Fruit fly (Drosophila melanogaster) whole organism, pupa: ENCODE results near the gene Polr2H.

Experiments
- CG13204 ChIP-seq: fragments of 200-800 bp; sonication (Bioruptor generic); optimal IDR thresholded peaks from 2 replicates; lab custom pipeline; 2018; ENCODE audit warnings: missing biosample characterization, mild to moderate bottlenecking, missing genetic modification characterization, moderate library complexity
- CG15710 ChIP-seq: fragments of 200-800 bp; sonication (Bioruptor generic); optimal IDR thresholded peaks from 2 replicates; lab custom pipeline; 2018; ENCODE audit warnings: missing biosample characterization, mild to moderate bottlenecking, missing genetic modification characterization, moderate library complexity
- CG17806 ChIP-seq: fragments of 200-800 bp; sonication (Bioruptor generic); optimal IDR thresholded peaks from 2 replicates; lab custom pipeline; 2018; ENCODE audit warnings: missing biosample characterization, mild to moderate bottlenecking, missing genetic modification characterization, moderate library complexity
- CG32121 ChIP-seq: fragments of 200-800 bp; sonication (Bioruptor generic); IDR thresholded peaks from 2 replicates; pipeline ENCODE4 v1.3.6; 2022; ENCODE audit warnings: missing biosample characterization, missing genetic modification characterization
- CG8301 ChIP-seq: fragments of 200-800 bp; sonication (Bioruptor generic); optimal IDR thresholded peaks from 2 replicates; lab custom pipeline; 2018; ENCODE audit warnings: missing biosample characterization, mild to moderate bottlenecking, missing genetic modification characterization
- CG9948 ChIP-seq: fragments of 200-800 bp; sonication (Bioruptor generic); optimal IDR thresholded peaks from 2 replicates; lab custom pipeline; 2018; ENCODE audit warnings: missing biosample characterization, mild to moderate bottlenecking, missing genetic modification characterization, moderate library complexity
- D1 ChIP-seq: fragments of 200-800 bp; sonication (Bioruptor generic); optimal IDR thresholded peaks from 2 replicates; lab custom pipeline; 2018; ENCODE audit warnings: missing biosample characterization, mild to moderate bottlenecking, missing genetic modification characterization, moderate library complexity
- EcR ChIP-seq: fragments of 200-800 bp; sonication (Bioruptor generic); optimal IDR thresholded peaks from 3 replicates; lab custom pipeline; 2019; ENCODE audit warnings: missing biosample characterization, missing genetic modification characterization, mild to moderate bottlenecking, moderate library complexity, missing genetic modification reagents
- Ets98B ChIP-seq: fragments of 200-800 bp; sonication (Bioruptor generic); IDR thresholded peaks from 2 replicates; pipeline ENCODE4 v1.3.6; 2022; ENCODE audit warnings: missing biosample characterization, missing genetic modification characterization
- Pif1B ChIP-seq: fragments of 200-800 bp; sonication (Bioruptor generic); optimal IDR thresholded peaks from 3 replicates; lab custom pipeline; 2016; ENCODE audit warnings: missing biosample characterization, missing genetic modification characterization
- gl ChIP-seq: fragments of 200-800 bp; sonication (Bioruptor generic); optimal IDR thresholded peaks from 2 replicates; lab custom pipeline; 2018; ENCODE audit warnings: missing biosample characterization, mild to moderate bottlenecking, missing genetic modification characterization
- rn ChIP-seq: fragments of 200-800 bp; sonication (Bioruptor generic); IDR thresholded peaks from 2 replicates; pipeline ENCODE4 v1.3.6; 2022; ENCODE audit warnings: missing biosample characterization, missing genetic modification characterization

DNA sequence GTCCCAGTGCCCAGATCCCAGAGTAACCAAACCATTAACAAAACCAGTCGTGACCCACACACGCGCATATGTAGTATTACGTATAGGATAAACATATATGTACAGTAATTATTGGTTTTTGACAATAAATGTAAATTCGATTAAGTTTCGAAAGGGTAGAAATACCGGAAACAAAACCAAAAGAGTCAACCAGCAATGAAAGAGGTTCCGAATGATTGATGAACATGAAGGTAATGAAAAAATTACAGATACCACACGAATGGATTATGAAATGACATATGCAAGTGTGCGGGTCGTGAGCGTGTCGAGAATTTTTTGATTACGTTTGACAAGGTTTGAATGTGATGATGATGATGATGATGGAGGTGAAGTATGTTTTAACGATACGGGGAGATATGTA, 34.1 kb upstream of the Polr2H start:
- TF ChIP-seq CG15710 (tag; lab: Kevin White, UChicago), result no peak
- peak; percentile 0 for TF ChIP-seq CG13204 (GFP tag; lab: Kevin White, UChicago)
- TF ChIP-seq Pif1B (GFP tag; lab: Kevin White, UChicago), result no peak
- no peak for TF ChIP-seq Ets98B (GFP tag; lab: Robert Waterston, UW)
- no peak for TF ChIP-seq gl
- TF ChIP-seq D1, result no peak
- TF ChIP-seq CG8301, result no peak
- no peak for TF ChIP-seq EcR (GFP tag; lab: Kevin White, UChicago)
- TF ChIP-seq CG32121 (GFP tag; lab: Robert Waterston, UW), result no peak
- TF ChIP-seq rn, result no peak
- no peak for TF ChIP-seq CG9948 (tag; lab: Kevin White, UChicago)
- TF ChIP-seq CG17806, result no peak
